Worm (Caenorhabditis elegans) whole organism, L3 larva: ENCODE data around the gene aat-7.

Experiments used
- R02D3.7 ChIP-seq: fragments of 150-350 bp; optimal IDR thresholded peaks from 2 replicates; lab custom pipeline; 2014; ENCODE audit warnings: missing biosample characterization, missing genetic modification characterization
- ZK546.5 ChIP-seq: sonication (generic microtip); optimal IDR thresholded peaks from 2 replicates; lab custom pipeline; 2017; ENCODE audit warnings: missing biosample characterization, missing genetic modification characterization
- aly-2 ChIP-seq: fragments of 150-350 bp; optimal IDR thresholded peaks from 2 replicates; lab custom pipeline; 2014; ENCODE audit warnings: missing biosample characterization, missing genetic modification characterization
- ama-1 ChIP-seq: fragments of 150-350 bp; optimal IDR thresholded peaks from 2 replicates; lab custom pipeline; 2018
- ceh-16 ChIP-seq: sonication (generic microtip); optimal IDR thresholded peaks from 2 replicates; lab custom pipeline; 2017; ENCODE audit warnings: missing biosample characterization, missing genetic modification characterization
- ceh-82 ChIP-seq: fragments of 150-350 bp; optimal IDR thresholded peaks from 2 replicates; lab custom pipeline; 2014; ENCODE audit warnings: missing biosample characterization, missing genetic modification characterization
- ceh-9 ChIP-seq: sonication (generic microtip); optimal IDR thresholded peaks from 2 replicates; lab custom pipeline; 2018; ENCODE audit warnings: missing biosample characterization, missing genetic modification characterization
- daf-12 ChIP-seq: fragments of 150-350 bp; optimal IDR thresholded peaks from 2 replicates; lab custom pipeline; 2014; ENCODE audit warnings: missing biosample characterization, missing genetic modification reagents, missing genetic modification characterization
- egl-27 ChIP-seq: sonication (generic microtip); optimal IDR thresholded peaks from 4 replicates; lab custom pipeline; 2017; ENCODE audit warnings: missing biosample characterization, missing genetic modification reagents, missing genetic modification characterization
- egl-5 ChIP-seq: fragments of 150-350 bp; optimal IDR thresholded peaks from 2 replicates; lab custom pipeline; 2017; ENCODE audit warnings: missing biosample characterization, missing genetic modification reagents, missing genetic modification characterization, inconsistent platforms
- elt-1 ChIP-seq: fragments of 150-350 bp; optimal IDR thresholded peaks from 2 replicates; lab custom pipeline; 2014; ENCODE audit warnings: missing biosample characterization, missing genetic modification characterization
- elt-2 ChIP-seq: sonication (generic microtip); optimal IDR thresholded peaks from 2 replicates; lab custom pipeline; 2016; ENCODE audit warnings: missing genetic modification reagents, mild to moderate bottlenecking, missing genetic modification characterization, missing compliant biosample characterization
- fkh-10 ChIP-seq: sonication (generic microtip); optimal IDR thresholded peaks from 2 replicates; lab custom pipeline; 2017; ENCODE audit warnings: missing biosample characterization, missing genetic modification reagents, missing genetic modification characterization
- fos-1 ChIP-seq: fragments of 150-350 bp; optimal IDR thresholded peaks from 2 replicates; lab custom pipeline; 2014; ENCODE audit warnings: missing biosample characterization, missing genetic modification characterization
- jun-1 ChIP-seq: fragments of 150-350 bp; optimal IDR thresholded peaks from 2 replicates; lab custom pipeline; 2014; ENCODE audit warnings: missing biosample characterization, missing genetic modification reagents, missing genetic modification characterization
- lin-39 ChIP-seq: fragments of 150-350 bp; optimal IDR thresholded peaks from 2 replicates; lab custom pipeline; 2018; ENCODE audit warnings: missing biosample characterization, missing genetic modification reagents, missing genetic modification characterization
- mdl-1 ChIP-seq: fragments of 150-350 bp; optimal IDR thresholded peaks from 2 replicates; lab custom pipeline; 2014; ENCODE audit warnings: missing biosample characterization, missing genetic modification characterization
- mml-1 ChIP-seq: fragments of 150-350 bp; sonication (generic microtip); optimal IDR thresholded peaks from 3 replicates; lab custom pipeline; 2014; ENCODE audit warnings: missing biosample characterization, missing genetic modification characterization
- nfya-1 ChIP-seq: sonication (generic microtip); optimal IDR thresholded peaks from 2 replicates; lab custom pipeline; 2017; ENCODE audit warnings: missing genetic modification characterization, mild to moderate bottlenecking, missing compliant biosample characterization, antibody characterized with exemption, moderate library complexity; ENCODE audit not compliant: insufficient read depth
- nhr-12 ChIP-seq: fragments of 150-350 bp; optimal IDR thresholded peaks from 2 replicates; lab custom pipeline; 2014; ENCODE audit warnings: missing biosample characterization, missing genetic modification characterization
- nhr-43 ChIP-seq: sonication (generic microtip); optimal IDR thresholded peaks from 2 replicates; lab custom pipeline; 2016; ENCODE audit warnings: mild to moderate bottlenecking, missing genetic modification characterization, missing compliant biosample characterization; ENCODE audit not compliant: poor library complexity, severe bottlenecking
- pha-4 ChIP-seq: fragments of 150-350 bp; optimal IDR thresholded peaks from 2 replicates; lab custom pipeline; 2014; ENCODE audit warnings: missing biosample characterization, missing genetic modification reagents, missing genetic modification characterization
- pqm-1 ChIP-seq: fragments of 150-350 bp; optimal IDR thresholded peaks from 2 replicates; lab custom pipeline; 2017; ENCODE audit warnings: missing biosample characterization, missing genetic modification characterization, inconsistent platforms
- sea-2 ChIP-seq: fragments of 150-350 bp; sonication (generic microtip); optimal IDR thresholded peaks from 4 replicates; lab custom pipeline; 2014; ENCODE audit warnings: missing biosample characterization, missing genetic modification reagents, missing genetic modification characterization
- snpc-4 ChIP-seq: fragments of 150-350 bp; optimal IDR thresholded peaks from 2 replicates; lab custom pipeline; 2014; ENCODE audit warnings: missing biosample characterization, missing genetic modification characterization
- tbx-2 ChIP-seq: sonication (generic microtip); optimal IDR thresholded peaks from 2 replicates; lab custom pipeline; 2016; ENCODE audit warnings: mild to moderate bottlenecking, missing genetic modification characterization, missing compliant biosample characterization
- unc-39 ChIP-seq: sonication (generic microtip); optimal IDR thresholded peaks from 4 replicates; lab custom pipeline; 2017; ENCODE audit warnings: missing biosample characterization, missing genetic modification characterization
- unc-62 ChIP-seq: fragments of 150-350 bp; sonication (generic microtip); optimal IDR thresholded peaks from 4 replicates; lab custom pipeline; 2014; ENCODE audit warnings: missing biosample characterization, missing genetic modification reagents, missing genetic modification characterization
- ztf-11 ChIP-seq: fragments of 150-350 bp; optimal IDR thresholded peaks from 2 replicates; lab custom pipeline; 2014; ENCODE audit warnings: missing biosample characterization, missing genetic modification characterization

aat-7 gene

DNA sequence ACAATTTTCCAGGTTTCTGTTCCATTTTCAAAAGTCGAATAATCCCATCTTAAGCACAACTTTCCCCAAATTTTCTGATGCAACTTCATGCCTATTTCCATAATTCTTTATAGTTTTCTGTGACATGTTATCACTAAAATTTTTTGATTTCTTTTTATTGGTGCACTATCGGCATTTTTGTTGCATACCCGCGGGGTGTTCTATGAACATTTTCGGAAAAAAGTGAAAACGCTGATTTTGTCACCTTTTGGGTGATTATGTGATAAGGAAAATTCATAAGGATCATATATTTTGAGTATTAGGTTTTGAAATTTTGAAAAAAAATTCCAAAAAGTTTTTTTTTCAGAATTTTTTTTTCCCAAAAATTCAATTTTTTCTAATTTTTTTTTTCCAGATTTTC, at the start of gene aat-7:
TSS of gene aat-7 (plus strand) at position 393 of the 400 bp plus-strand sequence.
- TF ChIP-seq elt-2 (tag; lab: Kevin White, UChicago) (peak; percentile 92), pqm-1 (tag; lab: Kevin White, UChicago) (peak; percentile 70), ceh-9 (tag; lab: Kevin White, UChicago) (no peak), jun-1 (peak; percentile 11), unc-39 (tag; lab: Kevin White, UChicago) (no peak)

DNA sequence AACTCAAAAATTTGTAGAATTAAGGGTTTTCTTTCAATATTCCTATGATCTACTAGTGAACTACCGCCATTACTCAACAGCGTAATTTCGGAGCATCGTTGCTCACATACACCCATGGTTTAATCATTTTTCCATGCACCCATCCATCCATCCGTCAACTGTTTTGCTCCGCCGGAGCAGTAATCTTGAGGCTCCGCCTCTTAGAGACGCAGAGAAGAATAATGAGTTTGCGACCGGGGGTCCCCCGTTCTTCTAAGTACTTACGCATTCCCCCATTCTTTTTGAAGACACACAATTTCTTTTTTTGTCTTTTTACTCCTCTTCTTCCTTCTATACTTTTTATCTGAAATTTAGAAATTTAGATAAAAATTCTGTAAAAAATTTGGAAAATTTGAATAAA, 48.5 kb upstream of the aat-7 start:
- TF ChIP-seq ztf-11 (tag; lab: Kevin White, UChicago) (no peak), nhr-12 (no peak), lin-39 (tag; lab: Kevin White, UChicago) (peak; percentile 92), R02D3.7 (tag; lab: Kevin White, UChicago) (no peak), nhr-43 (tag; lab: Kevin White, UChicago) (no peak), nfya-1 (tag; lab: Kevin White, UChicago) (peak; percentile 33), egl-5 (tag; lab: Kevin White, UChicago) (peak; percentile 46)

DNA sequence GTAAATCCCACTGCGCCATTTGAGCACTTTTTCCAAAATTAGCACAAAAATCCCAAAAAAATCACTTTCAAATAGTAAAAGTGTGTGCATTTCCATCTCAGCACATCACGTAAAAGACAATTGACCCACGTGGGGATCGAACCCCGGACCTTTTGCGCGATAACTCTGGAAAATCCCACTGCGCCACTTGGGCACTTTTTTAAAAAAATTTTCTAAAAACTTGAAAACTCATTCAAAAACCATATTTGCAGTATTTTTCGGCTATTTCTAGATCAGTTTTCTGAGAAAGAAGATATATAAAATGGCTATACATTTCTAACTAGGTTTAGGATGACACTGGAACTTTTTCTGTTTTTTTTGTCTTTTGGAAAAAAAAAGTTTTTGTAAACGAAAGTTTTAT, 46.6 kb upstream of the aat-7 start:
- TF ChIP-seq fos-1 (no peak), ceh-82 (tag; lab: Kevin White, UChicago) (no peak), egl-27 (no peak), fkh-10 (no peak), ceh-16 (no peak), sea-2 (GFP tag; lab: Kevin White, UChicago) (no peak), elt-1 (tag; lab: Kevin White, UChicago) (no peak)

DNA sequence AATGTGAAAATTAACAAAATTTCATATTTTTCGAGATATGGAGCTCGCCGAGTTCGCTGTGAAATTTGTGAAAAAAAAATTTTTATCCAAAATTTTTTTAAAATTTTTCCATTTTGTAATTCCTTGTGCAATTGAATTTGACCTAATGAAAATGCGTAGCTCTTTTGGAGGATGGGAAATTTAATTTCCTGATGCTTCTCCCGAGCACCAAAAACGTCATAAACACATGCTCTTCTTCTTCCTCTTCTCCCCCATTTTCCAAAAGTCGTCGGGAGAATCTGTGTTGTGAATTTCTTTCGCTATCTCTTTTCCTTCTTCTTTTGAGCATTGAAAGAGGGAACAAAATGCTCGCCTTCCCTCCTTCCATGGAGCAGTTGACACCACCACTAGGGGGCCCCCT, 45.3 kb upstream of the aat-7 start:
- TF ChIP-seq sea-2 (GFP tag; lab: Kevin White, UChicago) (no peak), mdl-1 (no peak), ZK546.5 (no peak), nfya-1 (tag; lab: Kevin White, UChicago) (peak; percentile 49), fkh-10 (peak; percentile 9)

DNA sequence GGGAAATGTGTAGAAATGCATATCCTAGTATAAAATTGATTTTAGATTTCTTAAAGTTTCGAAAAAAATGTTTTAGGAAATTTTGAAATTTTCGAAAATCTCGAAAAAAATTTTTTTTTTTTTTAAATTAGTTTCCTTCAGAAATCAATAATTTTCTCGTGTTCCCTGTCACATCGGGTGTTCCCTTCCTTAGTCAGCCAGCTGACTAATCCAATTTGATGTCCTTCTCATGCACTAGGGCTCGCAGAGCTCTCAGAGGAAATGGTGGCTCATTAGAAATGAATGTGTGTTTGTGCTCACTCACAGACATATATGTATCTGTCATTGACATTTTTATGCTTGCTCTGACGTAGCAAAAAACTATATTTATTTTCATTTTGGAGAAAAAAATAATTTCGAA, 42.9 kb upstream of the aat-7 start:
- TF ChIP-seq egl-5 (tag; lab: Kevin White, UChicago), result peak; percentile 1
- TF ChIP-seq unc-39 (tag; lab: Kevin White, UChicago), result no peak
- TF ChIP-seq pha-4 (tag; lab: Kevin White, UChicago), result no peak

DNA sequence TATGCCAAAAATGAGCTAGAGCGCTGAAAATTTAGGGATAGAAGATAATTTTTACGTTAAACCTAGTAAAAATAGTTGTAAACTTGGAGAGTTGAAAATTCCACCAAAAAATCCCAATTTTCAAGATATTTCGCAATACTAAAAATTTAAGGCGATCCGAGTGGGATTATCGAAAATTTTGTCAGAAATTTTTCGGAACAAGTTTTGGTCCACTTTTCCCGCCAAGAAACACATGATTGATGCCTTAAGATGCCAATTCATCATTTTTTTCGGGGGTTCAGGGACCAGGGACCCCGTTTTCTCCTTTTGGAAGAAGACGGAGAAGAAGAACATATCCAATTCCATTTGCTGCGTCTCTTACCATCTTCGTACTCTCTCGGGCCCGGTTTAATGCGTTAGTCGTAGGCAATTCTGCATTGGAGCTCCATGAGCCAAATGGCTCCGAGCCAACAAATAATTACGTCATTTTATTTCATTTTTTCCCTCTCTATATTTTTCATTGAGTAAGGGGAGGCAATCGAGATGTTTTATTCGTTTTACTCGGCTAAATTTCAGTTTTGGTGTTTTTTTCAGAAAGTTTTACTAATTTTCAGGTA, 42.0 kb upstream of the aat-7 start:
- TF ChIP-seq daf-12 (tag; lab: Kevin White, UChicago), result no peak
- no peak for TF ChIP-seq ceh-82 (tag; lab: Kevin White, UChicago)
- no peak for TF ChIP-seq mml-1
- no peak for TF ChIP-seq pha-4 (tag; lab: Kevin White, UChicago)
- TF ChIP-seq nfya-1 (tag; lab: Kevin White, UChicago), result peak; percentile 12
- TF ChIP-seq unc-62 (GFP tag; lab: Kevin White, UChicago), result peak; percentile 29
- TF ChIP-seq elt-1 (tag; lab: Kevin White, UChicago), result no peak
- no peak for TF ChIP-seq ama-1 (lab: Kevin White, UChicago)
- TF ChIP-seq aly-2 (tag; lab: Kevin White, UChicago), result no peak
- TF ChIP-seq tbx-2 (tag; lab: Kevin White, UChicago), result no peak
- TF ChIP-seq lin-39 (tag; lab: Kevin White, UChicago), result peak; percentile 90

DNA sequence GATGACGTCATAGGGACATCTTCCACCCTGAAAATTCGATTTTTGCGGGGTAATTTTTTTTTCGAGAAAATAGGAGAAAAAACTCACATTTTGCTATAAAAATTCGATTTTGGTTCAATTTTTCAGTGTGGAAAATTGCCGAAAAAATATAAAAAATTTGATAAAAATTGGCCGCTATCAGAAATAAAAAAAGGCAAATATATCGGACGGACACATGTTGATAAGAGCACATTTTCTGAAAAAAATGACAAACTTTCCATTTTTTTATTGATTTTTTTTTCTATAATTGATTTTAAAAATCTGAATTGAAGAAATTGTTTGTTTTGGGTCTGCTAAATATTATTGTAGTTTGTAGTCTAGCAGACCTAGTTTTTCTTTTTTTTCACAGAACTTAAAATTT, 31.2 kb upstream of the aat-7 start, which contains the start of gene C13A10.1:
TSS of gene C13A10.1 (minus strand) at position 170 of the 400 bp plus-strand sequence.
- no peak for TF ChIP-seq daf-12 (tag; lab: Kevin White, UChicago)
- TF ChIP-seq tbx-2 (tag; lab: Kevin White, UChicago), result no peak
- TF ChIP-seq elt-2 (tag; lab: Kevin White, UChicago), result peak; percentile 54
- peak; percentile 26 for TF ChIP-seq pqm-1 (tag; lab: Kevin White, UChicago)
- TF ChIP-seq snpc-4 (tag; lab: Kevin White, UChicago), result no peak
